Fruit fly (Drosophila melanogaster): Measurements from ENCODE around the gene GluProRS.

GluProRS gene

DNA sequence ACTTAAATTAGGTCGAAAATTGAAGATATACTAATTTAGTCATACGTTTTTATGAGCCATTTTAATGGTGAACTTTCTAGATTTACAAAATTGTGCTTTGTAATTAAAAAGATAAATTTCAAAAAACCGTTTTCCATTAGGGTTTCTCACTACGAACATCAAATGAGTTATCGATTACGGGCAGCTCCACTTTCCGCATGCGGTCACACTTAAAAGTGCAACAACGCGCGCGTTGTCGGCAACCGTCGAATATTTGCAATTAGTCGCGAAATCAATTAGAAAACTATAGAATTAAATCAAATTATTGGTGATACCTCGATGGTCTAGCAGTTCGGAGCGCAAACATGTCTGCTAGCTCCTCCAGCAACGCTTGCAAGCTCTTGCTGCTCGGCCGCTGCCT is 34.0 kb downstream of the GluProRS start, which contains the start of gene Ndc1:
Gene Ndc1 (plus strand): TSS at position 200 of the 400 bp plus-strand sequence.
- no peak for TF ChIP-seq insv (optimal IDR thresholded peaks at IDR 0.05)
- TF ChIP-seq Myc (optimal IDR thresholded peaks at IDR 0.05): no peak
- TF ChIP-seq h (optimal IDR thresholded peaks at IDR 0.05): no peak
- no peak for TF ChIP-seq Sin3A (optimal IDR thresholded peaks at IDR 0.05)
- TF ChIP-seq psq (optimal IDR thresholded peaks at IDR 0.05): no peak
- TF ChIP-seq ttk (optimal IDR thresholded peaks at IDR 0.05): no peak

DNA sequence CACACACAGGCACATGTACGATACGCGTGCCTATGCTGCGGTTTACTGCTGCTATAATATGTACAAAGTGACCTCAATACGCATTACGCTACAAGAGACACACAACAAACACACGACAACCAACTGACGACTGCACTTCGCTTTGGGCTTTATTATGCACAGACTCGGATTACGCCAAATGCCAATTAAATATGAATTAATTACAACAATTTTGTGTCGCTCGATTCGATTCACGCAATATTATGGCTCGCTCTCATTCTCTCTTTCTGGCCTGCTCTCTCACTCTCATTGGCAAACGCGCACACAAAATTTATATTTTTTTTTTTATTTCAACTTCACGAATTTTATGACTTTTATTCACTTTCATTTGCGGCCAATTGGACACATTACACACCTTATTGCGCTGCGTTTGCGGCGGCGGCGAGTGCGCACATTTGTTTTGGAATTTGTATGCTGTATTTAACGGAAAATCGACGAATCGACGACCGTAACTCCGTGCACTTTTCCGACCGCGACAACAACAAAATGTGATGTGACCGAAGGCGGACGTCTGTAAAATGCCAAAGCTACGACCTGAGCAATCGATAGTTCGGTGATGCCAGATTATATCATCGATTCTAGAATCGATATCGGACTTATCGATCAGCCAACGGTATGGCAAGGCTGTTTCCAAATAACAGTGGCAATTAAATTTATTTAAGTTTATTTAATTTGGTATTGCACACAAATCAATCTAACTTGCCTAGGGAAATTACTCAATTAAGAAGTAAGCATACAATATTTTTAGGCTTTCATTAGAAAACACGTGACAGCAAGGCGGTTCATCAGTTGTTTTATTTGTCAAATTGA is 35.5 kb downstream of the GluProRS start, which contains the start of the genes sba and CG31141:
Gene sba (minus strand): TSS at position 472 of the 849 bp plus-strand sequence.
Gene CG31141 (plus strand): TSS at position 799 of the 849 bp plus-strand sequence.
- TF ChIP-seq insv (optimal IDR thresholded peaks at IDR 0.05) (no peak), h (optimal IDR thresholded peaks at IDR 0.05) (no peak), Myc (optimal IDR thresholded peaks at IDR 0.05) (no peak), ttk (optimal IDR thresholded peaks at IDR 0.05) (no peak), psq (optimal IDR thresholded peaks at IDR 0.05) (no peak), Sin3A (optimal IDR thresholded peaks at IDR 0.05) (no peak)

- no peak for TF ChIP-seq h (optimal IDR thresholded peaks at IDR 0.05)
- no peak for TF ChIP-seq Myc (optimal IDR thresholded peaks at IDR 0.05)
- TF ChIP-seq psq (optimal IDR thresholded peaks at IDR 0.05): no peak
- no peak for TF ChIP-seq insv (optimal IDR thresholded peaks at IDR 0.05)
- no peak for TF ChIP-seq Sin3A (optimal IDR thresholded peaks at IDR 0.05)
- TF ChIP-seq ttk (optimal IDR thresholded peaks at IDR 0.05): no peak
Measured at dm6 chr3R:23921701-23922501, 36.3 kb downstream of the GluProRS start.

dm6 chr3R:23920874-23921539 is 37.2 kb downstream of the GluProRS start:
- TF ChIP-seq h (optimal IDR thresholded peaks at IDR 0.05): no peak
- TF ChIP-seq Sin3A (optimal IDR thresholded peaks at IDR 0.05): no peak
- no peak for TF ChIP-seq Myc (optimal IDR thresholded peaks at IDR 0.05)
- TF ChIP-seq psq (optimal IDR thresholded peaks at IDR 0.05): no peak
- TF ChIP-seq insv (optimal IDR thresholded peaks at IDR 0.05): no peak
- TF ChIP-seq ttk (optimal IDR thresholded peaks at IDR 0.05): no peak

- TF ChIP-seq insv (optimal IDR thresholded peaks at IDR 0.05): no peak
- no peak for TF ChIP-seq h (optimal IDR thresholded peaks at IDR 0.05)
- no peak for TF ChIP-seq Sin3A (optimal IDR thresholded peaks at IDR 0.05)
- no peak for TF ChIP-seq ttk (optimal IDR thresholded peaks at IDR 0.05)
- no peak for TF ChIP-seq psq (optimal IDR thresholded peaks at IDR 0.05)
- TF ChIP-seq Myc (optimal IDR thresholded peaks at IDR 0.05): no peak
Measured at dm6 chr3R:23920387-23920786, 37.8 kb downstream of the GluProRS start.

dm6 chr3R:23919366-23919765 is 38.8 kb downstream of the GluProRS start:
- TF ChIP-seq psq (optimal IDR thresholded peaks at IDR 0.05) (no peak), Sin3A (optimal IDR thresholded peaks at IDR 0.05) (no peak), Myc (optimal IDR thresholded peaks at IDR 0.05) (no peak), insv (optimal IDR thresholded peaks at IDR 0.05) (no peak), h (optimal IDR thresholded peaks at IDR 0.05) (no peak), ttk (optimal IDR thresholded peaks at IDR 0.05) (no peak)

dm6 chr3R:23915967-23916366 is 42.2 kb downstream of the GluProRS start:
- TF ChIP-seq psq (optimal IDR thresholded peaks at IDR 0.05) (no peak), Sin3A (optimal IDR thresholded peaks at IDR 0.05) (no peak), insv (optimal IDR thresholded peaks at IDR 0.05) (no peak), ttk (optimal IDR thresholded peaks at IDR 0.05) (no peak), Myc (optimal IDR thresholded peaks at IDR 0.05) (no peak)

DNA sequence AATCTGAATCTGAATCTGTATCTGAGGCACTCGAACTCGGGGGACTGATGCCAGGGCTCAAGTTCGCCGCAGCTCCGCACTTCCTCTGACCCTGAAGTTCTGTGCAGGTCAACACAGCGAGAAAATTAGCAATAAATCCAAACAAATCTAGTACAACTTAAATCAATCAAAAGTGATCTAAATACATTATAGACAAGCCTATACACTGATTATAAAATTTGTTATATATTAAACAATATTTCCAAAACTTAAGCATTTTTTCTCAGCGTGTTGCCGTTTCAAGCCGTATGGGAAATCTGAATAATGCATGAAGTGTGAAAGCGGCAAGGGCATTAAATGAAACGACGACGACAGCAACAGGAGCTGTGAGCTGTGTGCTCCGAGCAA is 43.2 kb downstream of the GluProRS start:
- TF ChIP-seq insv (optimal IDR thresholded peaks at IDR 0.05): no peak
- TF ChIP-seq Myc (optimal IDR thresholded peaks at IDR 0.05): no peak
- TF ChIP-seq h (optimal IDR thresholded peaks at IDR 0.05): no peak
- no peak for TF ChIP-seq ttk (optimal IDR thresholded peaks at IDR 0.05)
- no peak for TF ChIP-seq Sin3A (optimal IDR thresholded peaks at IDR 0.05)
- TF ChIP-seq psq (optimal IDR thresholded peaks at IDR 0.05): no peak

dm6 chr3R:23914415-23915041 is 43.7 kb downstream of the GluProRS start:
- TF ChIP-seq psq (optimal IDR thresholded peaks at IDR 0.05): no peak

DNA sequence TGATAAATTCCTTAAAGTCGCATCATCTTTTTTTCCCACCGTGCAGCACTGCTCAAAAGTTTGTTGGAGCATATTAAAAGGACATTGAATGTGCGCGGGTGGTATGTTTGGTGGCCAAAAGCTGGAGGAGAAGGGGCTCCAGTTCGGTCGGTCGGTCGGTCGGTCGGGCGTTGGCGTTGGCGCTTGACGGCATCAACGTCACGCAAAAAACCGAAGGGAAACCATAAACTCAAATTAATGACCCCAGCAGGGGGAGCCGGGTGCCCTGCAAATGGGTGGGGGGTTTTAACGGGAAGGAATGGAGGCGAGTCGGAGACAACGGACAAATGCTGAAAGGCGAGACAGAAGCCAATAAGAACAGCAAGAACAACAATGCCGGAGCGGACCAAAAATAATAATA is 45.8 kb downstream of the GluProRS start:
- TF ChIP-seq psq (optimal IDR thresholded peaks at IDR 0.05) (no peak), Myc (optimal IDR thresholded peaks at IDR 0.05) (no peak), insv (optimal IDR thresholded peaks at IDR 0.05) (no peak), ttk (optimal IDR thresholded peaks at IDR 0.05) (no peak), h (optimal IDR thresholded peaks at IDR 0.05) (no peak), Sin3A (optimal IDR thresholded peaks at IDR 0.05) (no peak)

DNA sequence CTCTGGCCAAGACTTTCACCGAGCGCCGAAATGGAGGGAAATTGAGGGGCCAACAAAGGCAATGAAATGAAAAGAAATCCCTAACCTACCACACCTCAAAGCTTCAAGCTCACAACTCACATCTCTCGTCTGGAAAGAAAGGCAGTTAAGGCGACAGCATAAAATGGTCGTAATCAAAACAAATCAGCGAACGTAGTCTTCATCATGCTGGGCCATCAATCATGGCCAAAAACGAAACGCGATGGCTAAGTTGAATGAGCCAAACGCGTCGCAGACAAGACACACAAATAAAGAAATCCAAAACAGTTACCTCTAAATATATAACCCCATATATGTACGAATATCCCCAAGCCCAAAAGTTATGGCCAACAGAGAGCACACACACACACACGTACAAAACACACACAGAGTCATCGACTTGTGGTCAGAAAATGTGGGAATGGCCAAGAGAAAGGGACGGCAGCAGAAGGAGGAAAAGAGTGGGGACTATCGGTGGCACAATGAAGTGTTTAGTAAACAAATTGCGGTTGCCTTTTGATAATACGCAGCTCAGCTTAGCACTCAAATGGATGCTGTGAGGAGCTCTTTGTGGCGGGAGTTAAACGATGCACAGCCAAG is 47.0 kb downstream of the GluProRS start:
- TF ChIP-seq h (optimal IDR thresholded peaks at IDR 0.05) (no peak), ttk (optimal IDR thresholded peaks at IDR 0.05) (no peak), insv (optimal IDR thresholded peaks at IDR 0.05) (no peak), psq (optimal IDR thresholded peaks at IDR 0.05) (no peak), Myc (optimal IDR thresholded peaks at IDR 0.05) (no peak), Sin3A (optimal IDR thresholded peaks at IDR 0.05) (no peak)
